Fruit fly (Drosophila melanogaster) whole organism, prepupa: Measurements from ENCODE around the gene CG3104.

Experiments
- CG11902 ChIP-seq: fragments of 200-800 bp; sonication (Bioruptor generic); optimal IDR thresholded peaks from 3 replicates; lab custom pipeline; 2016; ENCODE audit warnings: missing biosample characterization, missing genetic modification characterization
- CG16779 ChIP-seq: fragments of 200-800 bp; sonication (Bioruptor generic); optimal IDR thresholded peaks from 3 replicates; lab custom pipeline; 2017; ENCODE audit warnings: missing biosample characterization, mild to moderate bottlenecking, missing genetic modification characterization
- CG6854 ChIP-seq: fragments of 200-800 bp; sonication (Bioruptor generic); optimal IDR thresholded peaks from 2 replicates; lab custom pipeline; 2017; ENCODE audit warnings: missing biosample characterization, mild to moderate bottlenecking, missing genetic modification characterization
- CG8632 ChIP-seq: fragments of 200-800 bp; sonication (Bioruptor generic); optimal IDR thresholded peaks from 3 replicates; lab custom pipeline; 2016; ENCODE audit warnings: missing biosample characterization, missing genetic modification characterization
- dac ChIP-seq: fragments of 200-800 bp; sonication (Bioruptor generic); optimal IDR thresholded peaks from 2 replicates; lab custom pipeline; 2017; ENCODE audit warnings: missing biosample characterization, mild to moderate bottlenecking, missing genetic modification characterization
- dsx ChIP-seq: fragments of 200-800 bp; optimal IDR thresholded peaks from 3 replicates; lab custom pipeline; 2019; ENCODE audit warnings: missing biosample characterization, mild to moderate bottlenecking, missing genetic modification characterization, moderate library complexity; ENCODE audit not compliant: poor library complexity, severe bottlenecking

DNA sequence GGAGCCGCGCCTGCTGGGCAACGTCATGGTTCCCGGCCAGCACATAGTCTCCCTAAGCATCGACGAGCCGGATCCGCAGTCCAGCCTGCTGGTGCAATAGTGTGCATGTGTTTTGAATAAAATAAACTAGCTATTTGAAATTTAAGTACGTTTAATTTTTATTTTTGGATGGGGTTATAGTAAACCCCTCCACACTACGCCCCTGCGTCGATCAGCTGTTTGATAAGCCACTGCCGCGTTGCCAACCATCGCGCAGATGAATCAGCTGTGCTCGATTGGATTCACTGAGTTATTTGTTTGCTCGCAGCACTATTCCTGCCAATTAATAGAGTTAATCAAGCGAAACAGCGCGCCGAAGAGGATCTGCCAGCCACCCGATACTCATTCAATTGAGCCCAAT is 23.3 kb upstream of the CG3104 start, which contains the start of gene RabGGTb:
- TF ChIP-seq CG8632 (GFP tag; lab: Kevin White, UChicago) = no peak
- TF ChIP-seq CG11902 (GFP tag; lab: Kevin White, UChicago) = peak; percentile 15
- TF ChIP-seq CG16779 (tag; lab: Kevin White, UChicago) = no peak
- no peak for TF ChIP-seq dsx
- TF ChIP-seq CG6854 (GFP tag; lab: Kevin White, UChicago) = peak; percentile 29
- no peak for TF ChIP-seq dac
